Worm (Caenorhabditis elegans) whole organism, L1 larva: ENCODE results near the gene ser-4.
A peak's percentile ranks its signal among the peaks of the same experiment; 100 is the strongest.

Experiments
- C16A3.4 ChIP-seq: fragments of 150-350 bp; optimal IDR thresholded peaks from 2 replicates; lab custom pipeline; 2014; ENCODE audit warnings: missing biosample characterization, missing genetic modification characterization
- F16B12.6 ChIP-seq: fragments of 150-350 bp; optimal IDR thresholded peaks from 2 replicates; lab custom pipeline; 2014; ENCODE audit warnings: missing biosample characterization, missing genetic modification characterization
- ama-1 ChIP-seq: fragments of 150-350 bp; optimal IDR thresholded peaks from 2 replicates; lab custom pipeline; 2014
- ceh-82 ChIP-seq, 3 experiments: fragments of 150-350 bp in 1 of 3; sonication (generic microtip) in 2 of 3; optimal IDR thresholded peaks; 2 replicates each; lab custom pipeline; 2014 to 2017; ENCODE audit warnings: missing biosample characterization in 3 of 3, missing genetic modification characterization in 3 of 3
- ceh-88 ChIP-seq: fragments of 200-800 bp; sonication (Bioruptor generic); IDR thresholded peaks from 2 replicates; pipeline ENCODE4 v1.3.6; 2022; ENCODE audit warnings: missing genetic modification characterization, missing compliant biosample characterization
- dpl-1 ChIP-seq, 3 experiments: fragments of 150-350 bp in 2 of 3; sonication (generic microtip) in 1 of 3; optimal IDR thresholded peaks; 2 replicates each; lab custom pipeline; 2014 to 2017; ENCODE audit warnings: missing biosample characterization in 3 of 3, missing genetic modification characterization in 3 of 3, missing genetic modification reagents in 3 of 3
- dsc-1 ChIP-seq: sonication (generic microtip); optimal IDR thresholded peaks from 2 replicates; lab custom pipeline; 2016; ENCODE audit warnings: mild to moderate bottlenecking, missing genetic modification characterization, missing compliant biosample characterization
- efl-1 ChIP-seq, 4 experiments: fragments of 150-350 bp; optimal IDR thresholded peaks in 3 of 4; peaks in 1 of 4; 1 replicate in 1 of 4; 2 replicates in 3 of 4; lab custom pipeline; 2014; ENCODE audit warnings: missing biosample characterization in 2 of 4, missing genetic modification characterization in 2 of 4, missing genetic modification reagents in 2 of 4
- egl-27 ChIP-seq, 2 experiments: fragments of 150-350 bp in 1 of 2; sonication (generic microtip); optimal IDR thresholded peaks; 3 replicates each; lab custom pipeline; 2017 to 2018; ENCODE audit warnings: missing biosample characterization in 2 of 2, missing genetic modification characterization in 2 of 2, missing genetic modification reagents in 2 of 2
- fkh-4 ChIP-seq: sonication (generic microtip); optimal IDR thresholded peaks from 2 replicates; lab custom pipeline; 2016; ENCODE audit warnings: missing compliant biosample characterization, missing genetic modification characterization, borderline replicate concordance
- fos-1 ChIP-seq: fragments of 150-350 bp; optimal IDR thresholded peaks from 2 replicates; lab custom pipeline; 2014; ENCODE audit warnings: missing biosample characterization, missing genetic modification characterization
- grh-1 ChIP-seq: fragments of 200-800 bp; sonication (Bioruptor generic); IDR thresholded peaks from 2 replicates; pipeline ENCODE4 v1.3.6; 2022; ENCODE audit warnings: missing genetic modification reagents, missing genetic modification characterization, missing compliant biosample characterization
- irx-1 ChIP-seq: sonication (generic microtip); optimal IDR thresholded peaks from 2 replicates; lab custom pipeline; 2016; ENCODE audit warnings: missing genetic modification characterization, missing compliant biosample characterization
- lin-13 ChIP-seq: fragments of 150-350 bp; optimal IDR thresholded peaks from 2 replicates; lab custom pipeline; 2014; ENCODE audit warnings: missing biosample characterization, missing genetic modification reagents, missing genetic modification characterization
- lin-14 ChIP-seq: fragments of 200-800 bp; sonication (Bioruptor generic); optimal IDR thresholded peaks from 2 replicates; lab custom pipeline; 2018; ENCODE audit warnings: mild to moderate bottlenecking, missing genetic modification characterization, moderate library complexity, missing compliant biosample characterization
- lin-35 ChIP-seq, 2 experiments: fragments of 150-350 bp; optimal IDR thresholded peaks; 2 replicates each; lab custom pipeline; 2014; ENCODE audit warnings: missing biosample characterization in 2 of 2, missing genetic modification characterization in 2 of 2, missing genetic modification reagents in 2 of 2
- mab-9 ChIP-seq: fragments of 200-800 bp; sonication (Bioruptor generic); IDR thresholded peaks from 2 replicates; pipeline ENCODE4 v1.3.6; 2022; ENCODE audit warnings: missing genetic modification reagents, missing genetic modification characterization, missing compliant biosample characterization
- mdl-1 ChIP-seq, 2 experiments: fragments of 150-350 bp; optimal IDR thresholded peaks; 2 replicates each; lab custom pipeline; 2014 to 2017; ENCODE audit warnings: missing biosample characterization in 2 of 2, missing genetic modification characterization in 2 of 2, inconsistent platforms in 1 of 2
- mef-2 ChIP-seq: fragments of 150-350 bp; optimal IDR thresholded peaks from 2 replicates; lab custom pipeline; 2014; ENCODE audit warnings: missing biosample characterization, missing genetic modification characterization
- mep-1 ChIP-seq: fragments of 150-350 bp; optimal IDR thresholded peaks from 2 replicates; lab custom pipeline; 2014; ENCODE audit warnings: missing biosample characterization, missing genetic modification characterization
- nhr-11 ChIP-seq: fragments of 150-350 bp; optimal IDR thresholded peaks from 2 replicates; lab custom pipeline; 2014; ENCODE audit warnings: missing biosample characterization, missing genetic modification characterization
- nhr-20 ChIP-seq: sonication (generic microtip); optimal IDR thresholded peaks from 2 replicates; lab custom pipeline; 2016; ENCODE audit warnings: mild to moderate bottlenecking, missing genetic modification characterization, missing compliant biosample characterization
- nhr-28 ChIP-seq: fragments of 150-350 bp; optimal IDR thresholded peaks from 2 replicates; lab custom pipeline; 2014; ENCODE audit warnings: missing biosample characterization, missing genetic modification characterization
- nhr-47 ChIP-seq: sonication (generic microtip); optimal IDR thresholded peaks from 2 replicates; lab custom pipeline; 2016; ENCODE audit warnings: mild to moderate bottlenecking, missing genetic modification characterization, moderate library complexity, missing compliant biosample characterization
- nhr-76 ChIP-seq: sonication (generic microtip); optimal IDR thresholded peaks from 2 replicates; lab custom pipeline; 2017; ENCODE audit warnings: missing biosample characterization, missing genetic modification characterization
- nhr-77 ChIP-seq: fragments of 150-350 bp; optimal IDR thresholded peaks from 2 replicates; lab custom pipeline; 2014; ENCODE audit warnings: missing biosample characterization, missing genetic modification characterization
- nhr-84 ChIP-seq: sonication (generic microtip); optimal IDR thresholded peaks from 2 replicates; lab custom pipeline; 2017; ENCODE audit warnings: missing biosample characterization, missing genetic modification characterization
- pag-3 ChIP-seq: sonication (generic microtip); optimal IDR thresholded peaks from 2 replicates; lab custom pipeline; 2017; ENCODE audit warnings: missing genetic modification characterization, mild to moderate bottlenecking, missing compliant biosample characterization, antibody characterized with exemption, borderline replicate concordance; ENCODE audit not compliant: insufficient read depth
- pqm-1 ChIP-seq: sonication (generic microtip); optimal IDR thresholded peaks from 3 replicates; lab custom pipeline; 2017; ENCODE audit warnings: missing biosample characterization, missing genetic modification characterization
- rnt-1 ChIP-seq: sonication (generic microtip); optimal IDR thresholded peaks from 2 replicates; lab custom pipeline; 2016; ENCODE audit warnings: mild to moderate bottlenecking, missing genetic modification characterization, moderate library complexity, missing compliant biosample characterization
- sptf-1 ChIP-seq: fragments of 150-350 bp; optimal IDR thresholded peaks from 2 replicates; lab custom pipeline; 2014; ENCODE audit warnings: missing biosample characterization, missing genetic modification characterization
- swsn-7 ChIP-seq: sonication (generic microtip); optimal IDR thresholded peaks from 2 replicates; lab custom pipeline; 2016; ENCODE audit warnings: missing genetic modification characterization, missing compliant biosample characterization
- tbx-2 ChIP-seq: sonication (generic microtip); optimal IDR thresholded peaks from 2 replicates; lab custom pipeline; 2016; ENCODE audit warnings: missing genetic modification characterization, missing compliant biosample characterization
- unc-86 ChIP-seq: sonication (generic microtip); optimal IDR thresholded peaks from 2 replicates; lab custom pipeline; 2016; ENCODE audit warnings: missing genetic modification characterization, missing compliant biosample characterization
- vab-15 ChIP-seq: sonication (generic microtip); optimal IDR thresholded peaks from 2 replicates; lab custom pipeline; 2017; ENCODE audit warnings: missing genotype, mild to moderate bottlenecking, missing genetic modification characterization, missing compliant biosample characterization
- zip-4 ChIP-seq: fragments of 200-800 bp; sonication (Bioruptor generic); optimal IDR thresholded peaks from 2 replicates; lab custom pipeline; 2018; ENCODE audit warnings: mild to moderate bottlenecking, missing genetic modification characterization, moderate library complexity, missing compliant biosample characterization
- ztf-4 ChIP-seq: fragments of 150-350 bp; optimal IDR thresholded peaks from 2 replicates; lab custom pipeline; 2014; ENCODE audit warnings: missing biosample characterization, missing genetic modification characterization

ser-4 gene

ce11 chrIII:1717772-1718171 lies 15.1 kb downstream of the ser-4 start:
- TF ChIP-seq nhr-84 (no peak), swsn-7 (tag; lab: Kevin White, UChicago) (no peak), mab-9 (no peak)
- TF ChIP-seq, all 84 proteins: peak for 0

ce11 chrIII:1713991-1714611 lies 18.8 kb downstream of the ser-4 start:
- TF ChIP-seq mdl-1 (tag; optimal IDR thresholded peaks at IDR 0.05; lab: Kevin White, UChicago): no peak
- TF ChIP-seq ceh-88 (GFP tag; lab: Robert Waterston, UW): no peak
- no peak for TF ChIP-seq sptf-1 (tag; lab: Kevin White, UChicago)
- no peak for TF ChIP-seq nhr-84
- TF ChIP-seq fos-1 (tag; lab: Kevin White, UChicago): no peak
- no peak for TF ChIP-seq unc-86 (tag; lab: Kevin White, UChicago)
- TF ChIP-seq fkh-4: no peak
- TF ChIP-seq lin-35 (GFP tag; optimal IDR thresholded peaks at IDR 0.05; lab: Kevin White, UChicago): no peak
- TF ChIP-seq mep-1 (tag; lab: Kevin White, UChicago): no peak
- no peak for TF ChIP-seq pqm-1 (tag; lab: Kevin White, UChicago)
- no peak for TF ChIP-seq mef-2 (tag; lab: Kevin White, UChicago)
- TF ChIP-seq dsc-1 (tag; lab: Kevin White, UChicago): no peak
- TF ChIP-seq ztf-4 (tag; lab: Kevin White, UChicago): no peak
- no peak for TF ChIP-seq nhr-47 (tag; lab: Kevin White, UChicago)
- TF ChIP-seq grh-1: no peak
- TF ChIP-seq zip-4 (GFP tag; lab: Kevin White, UChicago): no peak
- TF ChIP-seq lin-13 (GFP tag; lab: Kevin White, UChicago): no peak
- no peak for TF ChIP-seq tbx-2
- TF ChIP-seq irx-1 (tag; lab: Kevin White, UChicago): no peak

DNA sequence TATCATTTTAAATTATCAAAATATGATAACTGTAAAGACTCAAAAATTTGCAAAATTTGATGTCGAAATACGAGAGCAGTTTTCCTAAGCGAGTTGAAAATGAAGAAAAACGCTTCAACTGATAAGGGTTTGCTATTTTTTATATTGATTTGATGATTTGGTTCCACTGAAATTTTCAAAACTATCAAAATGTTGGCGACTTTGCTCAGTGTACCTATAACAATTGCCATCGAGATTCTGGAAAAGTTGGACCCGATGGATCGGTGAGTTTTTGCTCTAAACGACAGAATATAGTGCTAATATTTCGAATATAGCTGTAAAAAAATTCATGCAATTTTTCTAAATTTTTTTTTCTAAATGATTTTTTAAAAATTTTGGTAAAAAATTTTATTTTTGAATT lies 27.1 kb downstream of the ser-4 start, which contains the start of the genes fbxa-13 and Y22D7AR.2:
TSS of gene fbxa-13 (minus strand) at position 101 of the 400 bp plus-strand sequence.
TSS of gene Y22D7AR.2 (plus strand) at position 148 of the 400 bp plus-strand sequence.
- TF ChIP-seq nhr-77 (tag; lab: Kevin White, UChicago) (no peak), pqm-1 (tag; lab: Kevin White, UChicago) (no peak), vab-15 (no peak), ama-1 (lab: Kevin White, UChicago) (no peak), mef-2 (tag; lab: Kevin White, UChicago) (no peak)
- TF ChIP-seq, all 84 proteins: peak for 0

ce11 chrIII:1705331-1705730 lies 27.6 kb downstream of the ser-4 start:
- peak in 1 of 3 experiments; percentile 11 for TF ChIP-seq ceh-82 (tag; optimal IDR thresholded peaks at IDR 0.05; lab: Kevin White, UChicago)
- no peak for TF ChIP-seq egl-27 (tag; optimal IDR thresholded peaks at IDR 0.05; lab: Kevin White, UChicago)
- TF ChIP-seq nhr-20 (tag; lab: Kevin White, UChicago): no peak
- peak; percentile 29 to 44 for TF ChIP-seq efl-1 (optimal IDR thresholded peaks at IDR 0.05; lab: Kevin White, UChicago)
- peak; percentile 44 to 74 for TF ChIP-seq efl-1 (GFP tag; optimal IDR thresholded peaks at IDR 0.05 in 1 of 2; lab: Kevin White, UChicago)
- TF ChIP-seq swsn-7 (tag; lab: Kevin White, UChicago): peak; percentile 29
- peak; percentile 84 for TF ChIP-seq F16B12.6 (tag; lab: Kevin White, UChicago)
- no peak for TF ChIP-seq fos-1 (tag; lab: Kevin White, UChicago)
- TF ChIP-seq C16A3.4 (tag; lab: Kevin White, UChicago): peak; percentile 12
- peak in 2 of 3 experiments; percentile 34 to 45 for TF ChIP-seq dpl-1 (GFP tag; optimal IDR thresholded peaks at IDR 0.05; lab: Kevin White, UChicago)
- no peak for TF ChIP-seq nhr-76
- no peak for TF ChIP-seq pag-3 (tag; lab: Kevin White, UChicago)
- TF ChIP-seq mep-1 (tag; lab: Kevin White, UChicago): peak; percentile 35
- no peak for TF ChIP-seq lin-14 (GFP tag; lab: Kevin White, UChicago)
- TF ChIP-seq nhr-28 (tag; lab: Kevin White, UChicago): no peak
- TF ChIP-seq lin-35 (GFP tag; optimal IDR thresholded peaks at IDR 0.05; lab: Kevin White, UChicago): peak in 1 of 2 experiments; percentile 40
- no peak for TF ChIP-seq dsc-1 (tag; lab: Kevin White, UChicago)
- TF ChIP-seq rnt-1: peak; percentile 16
- no peak for TF ChIP-seq nhr-11 (tag; lab: Kevin White, UChicago)
- TF ChIP-seq, all 84 proteins: peak for 9
